Fruit fly (Drosophila melanogaster) whole organism, prepupa: ENCODE data around the gene CG11837.

Source experiments
- CG10631 ChIP-seq: fragments of 200-800 bp; sonication (Bioruptor generic); optimal IDR thresholded peaks from 2 replicates; lab custom pipeline; 2016; ENCODE audit warnings: missing biosample characterization, missing genetic modification characterization
- CG10669 ChIP-seq: fragments of 200-800 bp; sonication (Bioruptor generic); optimal IDR thresholded peaks from 3 replicates; lab custom pipeline; 2018; ENCODE audit warnings: missing biosample characterization, mild to moderate bottlenecking, missing genetic modification characterization, moderate library complexity
- CG11294 ChIP-seq: fragments of 200-800 bp; sonication (Bioruptor generic); IDR thresholded peaks from 2 replicates; pipeline ENCODE4 v1.3.6; 2022; ENCODE audit warnings: missing biosample characterization, missing genetic modification characterization
- CG15336 ChIP-seq: fragments of 200-800 bp; sonication (Bioruptor generic); IDR thresholded peaks from 2 replicates; pipeline ENCODE4 v1.3.6; 2022; ENCODE audit warnings: missing biosample characterization, missing genetic modification characterization
- CG1621 ChIP-seq: fragments of 200-800 bp; sonication (Bioruptor generic); optimal IDR thresholded peaks from 3 replicates; lab custom pipeline; 2018; ENCODE audit warnings: missing biosample characterization, mild to moderate bottlenecking, missing genetic modification characterization
- CG16779 ChIP-seq: fragments of 200-800 bp; sonication (Bioruptor generic); optimal IDR thresholded peaks from 3 replicates; lab custom pipeline; 2017; ENCODE audit warnings: missing biosample characterization, mild to moderate bottlenecking, missing genetic modification characterization
- CG3032 ChIP-seq: fragments of 200-800 bp; optimal IDR thresholded peaks from 2 replicates; lab custom pipeline; 2019; ENCODE audit warnings: missing biosample characterization, mild to moderate bottlenecking, missing genetic modification characterization, moderate library complexity
- CG32006 ChIP-seq: fragments of 200-800 bp; sonication (Bioruptor generic); optimal IDR thresholded peaks from 3 replicates; lab custom pipeline; 2017; ENCODE audit warnings: missing biosample characterization, mild to moderate bottlenecking, missing genetic modification characterization
- CG34406 ChIP-seq: fragments of 200-800 bp; sonication (Bioruptor generic); optimal IDR thresholded peaks from 3 replicates; lab custom pipeline; 2016; ENCODE audit warnings: missing biosample characterization, missing genetic modification characterization
- CG3919 ChIP-seq: fragments of 200-800 bp; sonication (Bioruptor generic); optimal IDR thresholded peaks from 3 replicates; lab custom pipeline; 2016; ENCODE audit warnings: missing biosample characterization, missing genetic modification characterization
- CG4318 ChIP-seq: fragments of 200-800 bp; sonication (Bioruptor generic); optimal IDR thresholded peaks from 3 replicates; lab custom pipeline; 2017; ENCODE audit warnings: missing biosample characterization, mild to moderate bottlenecking, missing genetic modification characterization
- CG6854 ChIP-seq: fragments of 200-800 bp; sonication (Bioruptor generic); optimal IDR thresholded peaks from 2 replicates; lab custom pipeline; 2017; ENCODE audit warnings: missing biosample characterization, mild to moderate bottlenecking, missing genetic modification characterization
- CG8119 ChIP-seq: fragments of 200-800 bp; sonication (Bioruptor generic); IDR thresholded peaks from 3 replicates; pipeline ENCODE4 v1.3.6; 2022; ENCODE audit warnings: missing biosample characterization, missing genetic modification characterization
- CG8319 ChIP-seq: fragments of 200-800 bp; sonication (Bioruptor generic); optimal IDR thresholded peaks from 3 replicates; lab custom pipeline; 2016; ENCODE audit warnings: missing biosample characterization, missing genetic modification characterization
- CG8632 ChIP-seq: fragments of 200-800 bp; sonication (Bioruptor generic); optimal IDR thresholded peaks from 3 replicates; lab custom pipeline; 2016; ENCODE audit warnings: missing biosample characterization, missing genetic modification characterization
- CG9139 ChIP-seq: fragments of 200-800 bp; sonication (Bioruptor generic); optimal IDR thresholded peaks from 3 replicates; lab custom pipeline; 2017; ENCODE audit warnings: missing biosample characterization, mild to moderate bottlenecking, missing genetic modification characterization
- Eip78C ChIP-seq: fragments of 200-800 bp; sonication (Bioruptor generic); peaks from one replicate; lab custom pipeline; 2016; ENCODE audit warnings: missing biosample characterization, missing genetic modification characterization
- Ets21C ChIP-seq: fragments of 200-800 bp; sonication (Bioruptor generic); optimal IDR thresholded peaks from 3 replicates; lab custom pipeline; 2016; ENCODE audit warnings: missing biosample characterization, missing genetic modification characterization
- Ets96B ChIP-seq: fragments of 200-800 bp; optimal IDR thresholded peaks from 2 replicates; lab custom pipeline; 2019; ENCODE audit warnings: missing biosample characterization, mild to moderate bottlenecking, missing genetic modification characterization, moderate library complexity
- Gug ChIP-seq: fragments of 200-800 bp; sonication (Bioruptor generic); IDR thresholded peaks from 2 replicates; pipeline ENCODE4 v1.3.6; 2022; ENCODE audit warnings: missing biosample characterization, missing genetic modification characterization
- Hr38 ChIP-seq: sonication (Bioruptor generic); optimal IDR thresholded peaks from 2 replicates; lab custom pipeline; 2016; ENCODE audit warnings: missing biosample characterization, missing genetic modification characterization
- Hr39 ChIP-seq: fragments of 200-800 bp; sonication (Bioruptor generic); optimal IDR thresholded peaks from 2 replicates; lab custom pipeline; 2016; ENCODE audit warnings: missing biosample characterization, missing genetic modification characterization
- Met ChIP-seq: fragments of 200-800 bp; sonication (Bioruptor generic); optimal IDR thresholded peaks from 3 replicates; lab custom pipeline; 2016; ENCODE audit warnings: missing biosample characterization, missing genetic modification characterization
- OdsH ChIP-seq: fragments of 200-800 bp; sonication (Bioruptor generic); optimal IDR thresholded peaks from 3 replicates; lab custom pipeline; 2016; ENCODE audit warnings: missing biosample characterization, missing genetic modification characterization
- Sox102F ChIP-seq: fragments of 200-800 bp; sonication (Bioruptor generic); optimal IDR thresholded peaks from 2 replicates; lab custom pipeline; 2016; ENCODE audit warnings: missing biosample characterization, mild to moderate bottlenecking, missing genetic modification characterization
- Sox14 ChIP-seq: fragments of 200-800 bp; sonication (Bioruptor generic); optimal IDR thresholded peaks from 3 replicates; lab custom pipeline; 2016; ENCODE audit warnings: missing biosample characterization, missing genetic modification characterization
- Sox15 ChIP-seq: fragments of 200-800 bp; sonication (Bioruptor generic); optimal IDR thresholded peaks from 3 replicates; lab custom pipeline; 2016; ENCODE audit warnings: missing biosample characterization, missing genetic modification characterization
- achi ChIP-seq: fragments of 200-800 bp; sonication (Bioruptor generic); optimal IDR thresholded peaks from 3 replicates; lab custom pipeline; 2016; ENCODE audit warnings: missing biosample characterization, missing genetic modification characterization
- acj6 ChIP-seq: fragments of 200-800 bp; sonication (Bioruptor generic); optimal IDR thresholded peaks from 3 replicates; lab custom pipeline; 2016; ENCODE audit warnings: missing biosample characterization, missing genetic modification characterization
- dac ChIP-seq: fragments of 200-800 bp; sonication (Bioruptor generic); optimal IDR thresholded peaks from 2 replicates; lab custom pipeline; 2017; ENCODE audit warnings: missing biosample characterization, mild to moderate bottlenecking, missing genetic modification characterization
- eg ChIP-seq: fragments of 200-800 bp; sonication (Bioruptor generic); IDR thresholded peaks from 3 replicates; pipeline ENCODE4 v1.3.6; 2022; ENCODE audit warnings: missing biosample characterization, missing genetic modification characterization
- esn ChIP-seq: fragments of 200-800 bp; sonication (Bioruptor generic); optimal IDR thresholded peaks from 2 replicates; lab custom pipeline; 2016; ENCODE audit warnings: missing biosample characterization, mild to moderate bottlenecking, missing genetic modification characterization, moderate library complexity
- fd85E ChIP-seq: fragments of 200-800 bp; sonication (Bioruptor generic); optimal IDR thresholded peaks from 3 replicates; lab custom pipeline; 2016; ENCODE audit warnings: missing biosample characterization, missing genetic modification characterization
- fkh ChIP-seq: fragments of 200-800 bp; sonication (Bioruptor generic); optimal IDR thresholded peaks from 3 replicates; lab custom pipeline; 2017; ENCODE audit warnings: missing biosample characterization, mild to moderate bottlenecking, missing genetic modification characterization, moderate library complexity
- net ChIP-seq: fragments of 200-800 bp; sonication (Bioruptor generic); optimal IDR thresholded peaks from 3 replicates; lab custom pipeline; 2016; ENCODE audit warnings: missing biosample characterization, missing genetic modification characterization
- ss ChIP-seq, 2 experiments: fragments of 200-800 bp; sonication (Bioruptor generic); optimal IDR thresholded peaks; 2 replicates in 1 of 2; 3 replicates in 1 of 2; lab custom pipeline; 2017 to 2018; ENCODE audit warnings: mild to moderate bottlenecking in 2 of 2, missing biosample characterization in 2 of 2, missing genetic modification characterization in 2 of 2, moderate library complexity in 1 of 2
- svp ChIP-seq: fragments of 200-800 bp; sonication (Bioruptor generic); peaks from one replicate; lab custom pipeline; 2016; ENCODE audit warnings: missing biosample characterization, missing genetic modification characterization
- topi ChIP-seq: fragments of 200-800 bp; sonication (Bioruptor generic); optimal IDR thresholded peaks from 3 replicates; lab custom pipeline; 2016; ENCODE audit warnings: missing biosample characterization, missing genetic modification characterization
- vri ChIP-seq: fragments of 200-800 bp; sonication (Bioruptor generic); optimal IDR thresholded peaks from 3 replicates; lab custom pipeline; 2016; ENCODE audit warnings: missing biosample characterization, mild to moderate bottlenecking, missing genetic modification characterization

The CG11837 gene

DNA sequence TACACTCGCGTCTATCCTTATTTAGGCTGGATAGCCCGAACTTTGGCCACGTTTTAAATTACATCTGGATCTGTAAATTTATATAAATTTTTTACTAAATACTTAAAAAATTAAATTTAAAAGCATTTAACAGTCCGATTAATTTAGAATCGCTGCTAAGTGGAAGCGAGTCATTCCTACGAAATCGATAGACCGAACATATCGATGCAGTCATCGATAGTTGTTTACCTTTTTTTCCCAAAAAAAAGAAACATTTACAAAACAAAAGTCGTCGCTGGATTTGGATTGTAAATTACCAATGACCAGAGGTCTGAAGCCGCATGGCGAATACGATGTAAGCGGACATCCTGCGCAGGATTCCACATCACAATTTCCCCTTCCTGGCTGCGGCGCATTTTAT, 6.4 kb downstream of the CG11837 start, which contains the start of gene Sirt7 (continued):
- TF ChIP-seq CG32006 (GFP tag; lab: Kevin White, UChicago), result no peak
- peak; percentile 80 for TF ChIP-seq CG3032 (tag; lab: Kevin White, UChicago)
- peak; percentile 49 for TF ChIP-seq Gug (GFP tag; lab: Robert Waterston, UW)
- peak; percentile 66 for TF ChIP-seq net (GFP tag; lab: Kevin White, UChicago)
- TF ChIP-seq ss (GFP tag; optimal IDR thresholded peaks at IDR 0.05; lab: Kevin White, UChicago), result peak in 1 of 2 experiments; percentile 76
- no peak for TF ChIP-seq CG10669
- TF ChIP-seq CG16779 (tag; lab: Kevin White, UChicago), result peak; percentile 74
- TF ChIP-seq eg (GFP tag; lab: Robert Waterston, UW), result peak; percentile 91
- TF ChIP-seq CG3919 (GFP tag; lab: Kevin White, UChicago), result no peak
- peak; percentile 76 for TF ChIP-seq CG1621 (tag; lab: Kevin White, UChicago)
- no peak for TF ChIP-seq Eip78C (GFP tag; lab: Kevin White, UChicago)

DNA sequence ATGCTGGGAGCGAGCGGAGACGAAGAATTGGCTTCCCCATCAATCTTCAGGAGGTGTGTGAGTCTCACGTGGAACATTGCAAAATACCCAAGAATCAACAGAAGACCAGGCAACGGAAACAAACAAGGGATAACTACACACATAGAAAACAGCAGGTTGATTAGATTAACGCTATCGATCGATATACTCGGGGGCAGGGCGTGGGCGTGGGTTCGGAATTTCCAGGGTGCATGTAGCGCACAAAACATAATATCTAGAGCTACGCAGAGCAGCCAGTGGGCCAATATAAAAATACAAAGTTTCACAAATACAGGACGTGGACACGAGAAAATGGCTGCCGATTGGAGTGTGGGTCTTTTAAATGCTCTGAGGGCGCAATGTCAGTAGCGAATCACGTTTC, 10.1 kb downstream of the CG11837 start:
- TF ChIP-seq achi (GFP tag; lab: Kevin White, UChicago), result no peak
- no peak for TF ChIP-seq CG16779 (tag; lab: Kevin White, UChicago)
- TF ChIP-seq CG10669, result no peak
- TF ChIP-seq CG4318 (GFP tag; lab: Kevin White, UChicago), result no peak
- TF ChIP-seq Hr39 (GFP tag; lab: Kevin White, UChicago), result no peak
- TF ChIP-seq esn, result no peak
- TF ChIP-seq Sox102F (GFP tag; lab: Kevin White, UChicago), result no peak
- no peak for TF ChIP-seq Ets96B (tag; lab: Kevin White, UChicago)
- TF ChIP-seq CG10631 (GFP tag; lab: Kevin White, UChicago), result no peak
- TF ChIP-seq fkh (GFP tag; lab: Kevin White, UChicago), result no peak
- no peak for TF ChIP-seq acj6
- TF ChIP-seq, all 60 proteins: peak for 0

DNA sequence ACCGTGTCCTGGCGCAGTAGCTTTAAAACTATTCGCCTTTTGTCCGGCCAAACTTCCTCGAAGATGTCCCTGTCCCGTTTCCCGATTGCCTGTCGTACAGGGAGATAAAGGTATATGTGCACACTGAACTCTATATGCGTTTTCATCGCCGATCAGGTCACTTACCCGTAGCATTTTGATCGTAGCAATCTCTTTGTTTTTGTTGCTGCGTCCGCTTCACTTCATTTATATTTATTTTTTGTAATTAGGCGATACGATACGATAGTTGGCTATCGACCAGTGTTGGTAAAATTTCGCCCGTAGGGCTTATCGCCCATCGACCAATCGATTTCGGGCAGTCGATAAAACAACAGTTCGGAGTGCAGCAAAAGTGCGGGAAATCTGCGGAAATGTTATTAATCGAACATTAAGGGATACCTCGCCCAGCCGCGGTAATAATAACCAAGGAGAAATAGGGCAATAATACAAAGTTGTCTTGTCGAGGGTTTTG, 13.5 kb downstream of the CG11837 start, which contains the start of the genes Cul5 and Bicra:
Cul5 (minus strand) TSS at position 259 of the 490 bp plus-strand sequence.
Bicra (plus strand) TSS at position 324 of the 490 bp plus-strand sequence.
- TF ChIP-seq CG16779 (tag; lab: Kevin White, UChicago) (peak; percentile 48), CG9139 (GFP tag; lab: Kevin White, UChicago) (peak; percentile 53), Gug (GFP tag; lab: Robert Waterston, UW) (no peak), Sox14 (GFP tag; lab: Kevin White, UChicago) (peak; percentile 61), Ets21C (GFP tag; lab: Kevin White, UChicago) (no peak), Met (GFP tag; lab: Kevin White, UChicago) (no peak), CG6854 (GFP tag; lab: Kevin White, UChicago) (peak; percentile 12), Hr38 (no peak), ss (GFP tag; optimal IDR thresholded peaks at IDR 0.05; lab: Kevin White, UChicago) (peak; percentile 39 to 54), CG8319 (GFP tag; lab: Kevin White, UChicago) (no peak), CG1621 (tag; lab: Kevin White, UChicago) (no peak), dac (peak; percentile 27), svp (GFP tag; lab: Kevin White, UChicago) (peak; percentile 86), fd85E (GFP tag; lab: Kevin White, UChicago) (no peak), vri (peak; percentile 45), topi (GFP tag; lab: Kevin White, UChicago) (peak; percentile 14), fkh (GFP tag; lab: Kevin White, UChicago) (peak; percentile 43)

DNA sequence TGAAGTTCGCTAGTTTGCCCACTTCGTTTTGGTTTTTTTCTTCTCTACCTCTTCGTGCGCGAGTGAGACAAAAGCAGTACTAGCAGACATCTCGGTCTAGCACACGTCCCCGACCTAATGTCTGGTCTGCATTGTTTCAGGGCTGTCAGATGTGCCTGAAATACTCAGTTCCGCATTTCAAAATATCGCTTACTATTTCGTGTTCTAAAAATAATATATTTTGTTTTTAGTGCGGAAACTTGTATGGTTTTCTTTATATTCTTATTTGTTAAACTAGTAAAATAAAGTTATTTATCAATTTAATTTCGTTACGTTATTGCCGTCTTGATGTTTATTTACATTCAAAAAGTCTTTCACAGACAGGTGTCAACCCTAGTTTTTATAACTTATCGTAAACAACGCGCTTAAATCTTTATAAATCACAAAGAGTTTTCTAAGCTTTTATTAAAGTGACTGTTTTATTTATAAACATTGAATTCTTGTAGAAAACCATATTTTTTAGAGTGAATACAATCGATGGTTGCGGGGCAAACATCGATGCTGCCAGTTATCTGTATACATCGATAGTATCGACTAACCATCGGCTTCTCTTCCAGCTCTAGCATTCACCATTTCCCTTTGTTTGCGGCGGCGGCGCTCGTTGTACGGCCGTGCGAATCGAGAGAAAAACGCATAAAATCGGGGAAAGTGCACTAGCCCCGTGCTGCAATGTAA, 14.1 kb downstream of the CG11837 start:
- TF ChIP-seq CG1621 (tag; lab: Kevin White, UChicago) (peak; percentile 37), achi (GFP tag; lab: Kevin White, UChicago) (peak; percentile 73), OdsH (GFP tag; lab: Kevin White, UChicago) (peak; percentile 63), Ets21C (GFP tag; lab: Kevin White, UChicago) (peak; percentile 35), CG10631 (GFP tag; lab: Kevin White, UChicago) (peak; percentile 82), Ets96B (tag; lab: Kevin White, UChicago) (peak; percentile 65), CG15336 (GFP tag; lab: Robert Waterston, UW) (no peak), CG11294 (GFP tag; lab: Robert Waterston, UW) (no peak), Hr38 (no peak), vri (no peak), CG8319 (GFP tag; lab: Kevin White, UChicago) (peak; percentile 63), CG34406 (peak; percentile 77), CG16779 (tag; lab: Kevin White, UChicago) (no peak), topi (GFP tag; lab: Kevin White, UChicago) (peak; percentile 57), CG8632 (GFP tag; lab: Kevin White, UChicago) (peak; percentile 74), Gug (GFP tag; lab: Robert Waterston, UW) (no peak), CG6854 (GFP tag; lab: Kevin White, UChicago) (no peak), Sox15 (GFP tag; lab: Kevin White, UChicago) (peak; percentile 69), esn (peak; percentile 86), Hr39 (GFP tag; lab: Kevin White, UChicago) (peak; percentile 58), Sox14 (GFP tag; lab: Kevin White, UChicago) (peak; percentile 81), CG32006 (GFP tag; lab: Kevin White, UChicago) (peak; percentile 78), Eip78C (GFP tag; lab: Kevin White, UChicago) (peak; percentile 91), ss (GFP tag; optimal IDR thresholded peaks at IDR 0.05; lab: Kevin White, UChicago) (peak in 1 of 2 experiments; percentile 18), CG8119 (GFP tag; lab: Robert Waterston, UW) (no peak), net (GFP tag; lab: Kevin White, UChicago) (peak; percentile 67), CG4318 (GFP tag; lab: Kevin White, UChicago) (peak; percentile 61)
